Worm (Caenorhabditis elegans): ENCODE measurements around the gene tatn-1.

- TF ChIP-seq egl-27 (tag; optimal IDR thresholded peaks at IDR 0.05) = peak in 1 of 2 experiments; percentile 3
- TF ChIP-seq ama-1 (optimal IDR thresholded peaks at IDR 0.05) = no peak
- TF ChIP-seq ceh-90 (tag; optimal IDR thresholded peaks at IDR 0.05) = peak; percentile 29
- TF ChIP-seq snpc-4 (tag; optimal IDR thresholded peaks at IDR 0.05) = peak; percentile 80
- no peak for TF ChIP-seq nhr-237 (tag; optimal IDR thresholded peaks at IDR 0.05)
- TF ChIP-seq lin-15B (tag; optimal IDR thresholded peaks at IDR 0.05) = no peak
- TF ChIP-seq nhr-28 (tag; optimal IDR thresholded peaks at IDR 0.05) = no peak
- peak; percentile 75 for TF ChIP-seq aly-2 (tag; optimal IDR thresholded peaks at IDR 0.05)
- peak in 1 of 2 experiments; percentile 43 for TF ChIP-seq mdl-1 (tag; optimal IDR thresholded peaks at IDR 0.05)
- TF ChIP-seq nhr-11 (tag; optimal IDR thresholded peaks at IDR 0.05) = peak; percentile 64
- peak; percentile 74 for TF ChIP-seq nhr-77 (tag; optimal IDR thresholded peaks at IDR 0.05)
- TF ChIP-seq fos-1 (tag; optimal IDR thresholded peaks at IDR 0.05) = peak; percentile 92
Observed at ce11 chrX:14813398-14813797, 22.6 kb downstream of the tatn-1 start.

Measured in whole organism, L1 larva.